Worm (Caenorhabditis elegans) whole organism, L1 larva: ENCODE data around the gene cutl-19.

Experiments used
- aly-2 ChIP-seq: fragments of 150-350 bp; optimal IDR thresholded peaks from 2 replicates; lab custom pipeline; 2014; ENCODE audit warnings: missing biosample characterization, missing genetic modification characterization
- blmp-1 ChIP-seq: fragments of 150-350 bp; optimal IDR thresholded peaks from 2 replicates; lab custom pipeline; 2014; ENCODE audit warnings: missing biosample characterization, missing genetic modification characterization
- ceh-63 ChIP-seq: fragments of 200-800 bp; sonication (Bioruptor generic); optimal IDR thresholded peaks from 2 replicates; lab custom pipeline; 2018; ENCODE audit warnings: mild to moderate bottlenecking, missing genetic modification characterization, missing compliant biosample characterization
- ces-1 ChIP-seq: fragments of 150-350 bp; optimal IDR thresholded peaks from 2 replicates; lab custom pipeline; 2014; ENCODE audit warnings: missing biosample characterization, missing genetic modification reagents, missing genetic modification characterization
- dpl-1 ChIP-seq, 3 experiments: fragments of 150-350 bp in 2 of 3; sonication (generic microtip) in 1 of 3; optimal IDR thresholded peaks; 2 replicates each; lab custom pipeline; 2014 to 2017; ENCODE audit warnings: missing biosample characterization in 3 of 3, missing genetic modification characterization in 3 of 3, missing genetic modification reagents in 3 of 3
- dsc-1 ChIP-seq: sonication (generic microtip); optimal IDR thresholded peaks from 2 replicates; lab custom pipeline; 2016; ENCODE audit warnings: mild to moderate bottlenecking, missing genetic modification characterization, missing compliant biosample characterization
- efl-1 ChIP-seq, 4 experiments: fragments of 150-350 bp; optimal IDR thresholded peaks in 3 of 4; peaks in 1 of 4; 1 replicate in 1 of 4; 2 replicates in 3 of 4; lab custom pipeline; 2014; ENCODE audit warnings: missing biosample characterization in 2 of 4, missing genetic modification characterization in 2 of 4, missing genetic modification reagents in 2 of 4
- efl-3 ChIP-seq: fragments of 200-800 bp; sonication (Bioruptor generic); optimal IDR thresholded peaks from 2 replicates; lab custom pipeline; 2018; ENCODE audit warnings: mild to moderate bottlenecking, missing genetic modification characterization, missing compliant biosample characterization
- egl-13 ChIP-seq: sonication (generic microtip); optimal IDR thresholded peaks from 2 replicates; lab custom pipeline; 2016; ENCODE audit warnings: missing genotype, missing genetic modification reagents, missing genetic modification characterization, missing compliant biosample characterization
- ets-5 ChIP-seq: fragments of 200-800 bp; sonication (Bioruptor generic); IDR thresholded peaks from 2 replicates; pipeline ENCODE4 v1.3.6; 2022; ENCODE audit warnings: missing genetic modification characterization, missing compliant biosample characterization
- fkh-10 ChIP-seq: sonication (generic microtip); optimal IDR thresholded peaks from 2 replicates; lab custom pipeline; 2017; ENCODE audit warnings: missing biosample characterization, missing genetic modification reagents, missing genetic modification characterization
- fkh-8 ChIP-seq: sonication (generic microtip); optimal IDR thresholded peaks from 2 replicates; lab custom pipeline; 2016; ENCODE audit warnings: mild to moderate bottlenecking, missing genetic modification characterization, missing compliant biosample characterization
- fos-1 ChIP-seq: fragments of 150-350 bp; optimal IDR thresholded peaks from 2 replicates; lab custom pipeline; 2014; ENCODE audit warnings: missing biosample characterization, missing genetic modification characterization
- hlh-17 ChIP-seq: fragments of 200-800 bp; sonication (Bioruptor generic); optimal IDR thresholded peaks from 2 replicates; lab custom pipeline; 2018; ENCODE audit warnings: missing genetic modification characterization, mild to moderate bottlenecking, missing compliant biosample characterization, moderate library complexity, borderline replicate concordance
- hpl-2 ChIP-seq: fragments of 150-350 bp; optimal IDR thresholded peaks from 2 replicates; lab custom pipeline; 2014; ENCODE audit warnings: missing biosample characterization, missing genetic modification reagents, missing genetic modification characterization
- lin-13 ChIP-seq: fragments of 150-350 bp; optimal IDR thresholded peaks from 2 replicates; lab custom pipeline; 2014; ENCODE audit warnings: missing biosample characterization, missing genetic modification reagents, missing genetic modification characterization
- lin-14 ChIP-seq: fragments of 200-800 bp; sonication (Bioruptor generic); optimal IDR thresholded peaks from 2 replicates; lab custom pipeline; 2018; ENCODE audit warnings: mild to moderate bottlenecking, missing genetic modification characterization, moderate library complexity, missing compliant biosample characterization
- lin-35 ChIP-seq, 2 experiments: fragments of 150-350 bp; optimal IDR thresholded peaks; 2 replicates each; lab custom pipeline; 2014; ENCODE audit warnings: missing biosample characterization in 2 of 2, missing genetic modification characterization in 2 of 2, missing genetic modification reagents in 2 of 2
- lin-39 ChIP-seq: fragments of 150-350 bp; optimal IDR thresholded peaks from 2 replicates; lab custom pipeline; 2014; ENCODE audit warnings: missing biosample characterization, missing genetic modification reagents, missing genetic modification characterization
- lir-3 ChIP-seq: sonication (generic microtip); optimal IDR thresholded peaks from 2 replicates; lab custom pipeline; 2016; ENCODE audit warnings: mild to moderate bottlenecking, missing genetic modification characterization, moderate library complexity, missing compliant biosample characterization; ENCODE audit not compliant: poor library complexity
- mdl-1 ChIP-seq, 2 experiments: fragments of 150-350 bp; optimal IDR thresholded peaks; 2 replicates each; lab custom pipeline; 2014 to 2017; ENCODE audit warnings: missing biosample characterization in 2 of 2, missing genetic modification characterization in 2 of 2, inconsistent platforms in 1 of 2
- nhr-11 ChIP-seq: fragments of 150-350 bp; optimal IDR thresholded peaks from 2 replicates; lab custom pipeline; 2014; ENCODE audit warnings: missing biosample characterization, missing genetic modification characterization
- nhr-20 ChIP-seq: sonication (generic microtip); optimal IDR thresholded peaks from 2 replicates; lab custom pipeline; 2016; ENCODE audit warnings: mild to moderate bottlenecking, missing genetic modification characterization, missing compliant biosample characterization
- nhr-47 ChIP-seq: sonication (generic microtip); optimal IDR thresholded peaks from 2 replicates; lab custom pipeline; 2016; ENCODE audit warnings: mild to moderate bottlenecking, missing genetic modification characterization, moderate library complexity, missing compliant biosample characterization
- nhr-84 ChIP-seq: sonication (generic microtip); optimal IDR thresholded peaks from 2 replicates; lab custom pipeline; 2017; ENCODE audit warnings: missing biosample characterization, missing genetic modification characterization
- pag-3 ChIP-seq: sonication (generic microtip); optimal IDR thresholded peaks from 2 replicates; lab custom pipeline; 2017; ENCODE audit warnings: missing genetic modification characterization, mild to moderate bottlenecking, missing compliant biosample characterization, antibody characterized with exemption, borderline replicate concordance; ENCODE audit not compliant: insufficient read depth
- rnt-1 ChIP-seq: sonication (generic microtip); optimal IDR thresholded peaks from 2 replicates; lab custom pipeline; 2016; ENCODE audit warnings: mild to moderate bottlenecking, missing genetic modification characterization, moderate library complexity, missing compliant biosample characterization
- skn-1 ChIP-seq: fragments of 150-350 bp; optimal IDR thresholded peaks from 2 replicates; lab custom pipeline; 2014; ENCODE audit warnings: missing biosample characterization, missing genetic modification characterization
- snu-23 ChIP-seq: sonication (generic microtip); optimal IDR thresholded peaks from 2 replicates; lab custom pipeline; 2016; ENCODE audit warnings: missing genetic modification characterization, missing compliant biosample characterization
- sox-4 ChIP-seq: sonication (generic microtip); optimal IDR thresholded peaks from 2 replicates; lab custom pipeline; 2016; ENCODE audit warnings: missing genetic modification characterization, missing compliant biosample characterization
- tbx-2 ChIP-seq: sonication (generic microtip); optimal IDR thresholded peaks from 2 replicates; lab custom pipeline; 2016; ENCODE audit warnings: missing genetic modification characterization, missing compliant biosample characterization
- xbp-1 ChIP-seq: sonication (generic microtip); optimal IDR thresholded peaks from 2 replicates; lab custom pipeline; 2016; ENCODE audit warnings: missing genetic modification characterization, missing compliant biosample characterization
- zip-4 ChIP-seq: fragments of 200-800 bp; sonication (Bioruptor generic); optimal IDR thresholded peaks from 2 replicates; lab custom pipeline; 2018; ENCODE audit warnings: mild to moderate bottlenecking, missing genetic modification characterization, moderate library complexity, missing compliant biosample characterization
- ztf-4 ChIP-seq: fragments of 150-350 bp; optimal IDR thresholded peaks from 2 replicates; lab custom pipeline; 2014; ENCODE audit warnings: missing biosample characterization, missing genetic modification characterization

Gene cutl-19

DNA sequence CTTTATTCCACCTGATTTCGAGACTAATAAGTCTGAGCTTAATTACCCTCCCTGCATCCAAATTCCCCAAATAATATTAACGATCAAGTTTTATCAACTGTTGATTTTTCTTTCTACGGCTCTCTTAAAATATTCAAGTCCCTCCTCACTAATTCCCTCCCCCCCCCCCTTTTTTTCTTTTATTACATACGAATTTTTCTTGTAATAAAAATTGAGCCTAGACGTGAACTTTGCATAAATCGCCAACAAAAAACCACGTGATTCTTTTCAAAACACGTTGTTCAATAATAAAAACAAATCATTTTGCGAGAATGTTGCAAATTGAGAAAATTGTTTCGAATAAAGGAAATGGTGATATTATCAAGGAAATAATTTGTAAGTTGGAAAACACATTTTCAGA lies 29.0 kb downstream of the cutl-19 start, which contains the start of gene K10D2.8:
Gene K10D2.8, plus strand, starts transcription at position 301 of the 400 bp plus-strand sequence.
- TF ChIP-seq sox-4 (tag; lab: Kevin White, UChicago) (no peak), aly-2 (tag; lab: Kevin White, UChicago) (no peak), ztf-4 (no peak), nhr-11 (tag; lab: Kevin White, UChicago) (no peak), lin-35 (GFP tag; optimal IDR thresholded peaks at IDR 0.05; lab: Kevin White, UChicago) (no peak), skn-1 (tag; lab: Kevin White, UChicago) (no peak), dpl-1 (GFP tag; optimal IDR thresholded peaks at IDR 0.05; lab: Kevin White, UChicago) (no peak), efl-3 (GFP tag; lab: Kevin White, UChicago) (no peak), nhr-20 (tag; lab: Kevin White, UChicago) (no peak), xbp-1 (no peak)

DNA sequence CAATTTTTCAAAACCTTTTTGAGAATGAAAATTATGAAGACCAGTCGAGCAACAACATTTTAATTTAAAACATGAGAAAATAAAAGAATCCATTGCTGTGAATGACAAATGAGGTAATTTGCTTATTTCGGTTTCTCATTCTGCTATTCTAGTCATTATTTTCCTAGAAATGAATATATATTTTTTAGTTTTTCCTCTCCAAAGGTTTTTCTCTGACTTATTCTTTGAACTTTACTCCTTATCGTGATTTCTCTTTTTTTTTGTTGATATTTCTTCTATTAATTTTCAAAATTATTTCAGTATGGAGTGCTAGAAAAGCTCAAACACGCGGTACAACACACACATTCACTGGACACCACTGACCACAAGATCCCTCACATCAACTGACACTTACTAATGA lies 31.8 kb downstream of the cutl-19 start, which contains the start of gene pup-2:
Gene pup-2, plus strand, starts transcription at position 301 of the 400 bp plus-strand sequence.
- TF ChIP-seq fkh-8 (tag; lab: Kevin White, UChicago) (peak; percentile 10), hpl-2 (no peak), mdl-1 (tag; optimal IDR thresholded peaks at IDR 0.05; lab: Kevin White, UChicago) (no peak), nhr-84 (no peak), nhr-47 (tag; lab: Kevin White, UChicago) (no peak)

DNA sequence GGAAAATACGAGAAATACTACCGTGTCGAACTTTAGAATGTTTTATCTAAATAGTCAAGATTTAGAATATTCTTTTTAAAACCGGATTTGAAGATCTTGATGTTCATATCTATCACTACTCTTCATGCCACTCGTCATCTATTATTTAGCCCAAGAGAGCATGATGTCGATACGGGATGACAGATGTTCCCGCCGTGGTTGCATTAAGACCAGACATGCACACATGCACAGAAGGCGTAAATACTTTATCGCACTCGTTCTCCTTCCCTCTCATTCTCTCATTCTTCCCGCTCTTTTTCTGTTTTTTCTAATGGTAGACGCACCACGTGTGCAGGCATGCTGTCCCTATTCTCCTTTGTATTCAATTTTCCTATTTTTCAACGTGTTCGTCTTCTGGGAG lies 34.0 kb downstream of the cutl-19 start:
- TF ChIP-seq snu-23, result no peak
- no peak for TF ChIP-seq lin-39
- TF ChIP-seq rnt-1 (tag; lab: Kevin White, UChicago), result no peak
- no peak for TF ChIP-seq hlh-17
- no peak for TF ChIP-seq dsc-1 (tag; lab: Kevin White, UChicago)
- no peak for TF ChIP-seq efl-1 (optimal IDR thresholded peaks at IDR 0.05; lab: Kevin White, UChicago)
- peak in 1 of 2 experiments; percentile 4 for TF ChIP-seq efl-1 (GFP tag; optimal IDR thresholded peaks at IDR 0.05 in 1 of 2; lab: Kevin White, UChicago)
- TF ChIP-seq zip-4, result no peak
- TF ChIP-seq dpl-1 (GFP tag; optimal IDR thresholded peaks at IDR 0.05; lab: Kevin White, UChicago), result peak in 1 of 3 experiments; percentile 14
- peak; percentile 22 for TF ChIP-seq lin-14 (GFP tag; lab: Kevin White, UChicago)

DNA sequence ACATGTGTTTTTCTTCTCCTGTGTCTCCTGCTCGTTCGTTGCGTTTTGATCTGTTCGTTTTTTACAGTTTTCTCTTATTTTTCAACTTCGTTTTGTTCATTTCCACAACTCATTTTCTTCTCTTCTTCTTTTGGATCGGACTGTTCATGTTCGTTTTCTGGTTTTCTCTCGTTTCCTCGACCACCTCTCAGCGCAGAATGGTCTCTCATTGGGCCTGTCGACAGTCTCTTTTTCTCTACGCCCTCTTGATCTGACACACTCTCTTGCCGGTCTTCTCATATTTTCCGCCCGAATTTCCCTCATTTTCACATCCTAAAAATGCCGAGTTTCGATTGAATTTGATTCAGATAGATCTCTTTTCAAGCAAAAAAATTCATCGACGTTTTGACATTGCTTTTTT lies 35.8 kb downstream of the cutl-19 start:
- TF ChIP-seq pag-3 (tag; lab: Kevin White, UChicago) (no peak), lin-13 (GFP tag; lab: Kevin White, UChicago) (no peak), blmp-1 (tag; lab: Kevin White, UChicago) (peak; percentile 55), ceh-63 (no peak), tbx-2 (tag; lab: Kevin White, UChicago) (no peak), snu-23 (peak; percentile 16), skn-1 (tag; lab: Kevin White, UChicago) (no peak), lir-3 (tag; lab: Kevin White, UChicago) (no peak), nhr-20 (tag; lab: Kevin White, UChicago) (no peak), fkh-10 (GFP tag; lab: Kevin White, UChicago) (no peak), efl-1 (optimal IDR thresholded peaks at IDR 0.05; lab: Kevin White, UChicago) (peak; percentile 15 to 23), efl-1 (GFP tag; optimal IDR thresholded peaks at IDR 0.05 in 1 of 2; lab: Kevin White, UChicago) (no peak), ets-5 (GFP tag; lab: Robert Waterston, UW) (no peak), lin-14 (GFP tag; lab: Kevin White, UChicago) (peak; percentile 45), lin-35 (GFP tag; optimal IDR thresholded peaks at IDR 0.05; lab: Kevin White, UChicago) (peak in 1 of 2 experiments; percentile 1), ces-1 (no peak), fos-1 (tag; lab: Kevin White, UChicago) (no peak), dsc-1 (tag; lab: Kevin White, UChicago) (no peak), egl-13 (no peak)
- TF ChIP-seq, all 84 proteins: peak for 5
